Fruit fly (Drosophila melanogaster): ENCODE results near the gene Membrin.

DNA sequence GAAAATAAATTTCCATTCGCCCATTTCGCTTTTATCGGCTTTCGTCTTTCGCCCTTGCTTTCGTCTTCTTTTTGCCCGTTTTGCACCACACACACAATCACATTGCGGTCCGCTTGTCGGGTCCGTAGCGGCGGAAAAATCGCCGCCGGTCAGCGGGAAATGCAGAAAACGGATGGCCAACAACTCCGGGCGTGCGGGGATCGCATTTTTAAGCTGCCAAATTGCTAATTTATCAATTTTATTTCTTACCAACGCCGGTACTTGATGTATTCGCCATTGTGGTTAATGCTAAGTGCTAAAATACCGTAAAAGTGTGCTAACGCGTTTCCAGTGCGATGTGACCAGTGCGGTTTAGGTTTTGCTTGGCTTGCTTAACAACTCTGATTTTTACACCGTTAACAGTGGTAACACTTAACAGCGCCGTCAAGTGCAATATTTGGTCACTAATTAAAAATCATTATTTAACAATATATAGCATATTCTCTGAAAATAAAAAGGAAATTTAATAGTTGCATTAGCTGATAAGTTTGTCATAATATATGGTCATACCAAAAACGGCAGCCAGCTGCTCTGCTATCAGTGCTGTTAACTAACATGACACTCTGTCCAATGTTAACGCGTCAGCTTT is at the start of gene Membrin, which contains the start of gene Uev1A:
- TF ChIP-seq Awh (GFP tag; IDR thresholded peaks at IDR 0.05) = no peak
- TF ChIP-seq CG3995 (GFP tag; optimal IDR thresholded peaks at IDR 0.05) = no peak
- no peak for TF ChIP-seq da (GFP tag; optimal IDR thresholded peaks at IDR 0.05)
- no peak for TF ChIP-seq CG2678 (tag; optimal IDR thresholded peaks at IDR 0.05)
- peak; percentile 97 for TF ChIP-seq CG9797 (GFP tag; optimal IDR thresholded peaks at IDR 0.05)
- peak; percentile 41 for TF ChIP-seq CG12391 (tag; optimal IDR thresholded peaks at IDR 0.05)
- TF ChIP-seq vvl (GFP tag; IDR thresholded peaks at IDR 0.05) = no peak; the same call in 1 of the 2 replicates
- no peak for TF ChIP-seq Neu2 (GFP tag; optimal IDR thresholded peaks at IDR 0.05; ENCODE audit: borderline replicate concordance)
- TF ChIP-seq CG12071 (GFP tag; optimal IDR thresholded peaks at IDR 0.05) = no peak
- TF ChIP-seq ap (GFP tag; IDR thresholded peaks at IDR 0.05) = no peak
- TF ChIP-seq CG10565 (GFP tag; optimal IDR thresholded peaks at IDR 0.05) = no peak
- no peak for TF ChIP-seq CG11723 (GFP tag; optimal IDR thresholded peaks at IDR 0.05)
- TF ChIP-seq pros (GFP tag; optimal IDR thresholded peaks at IDR 0.05) = no peak
- peak; percentile 92 for TF ChIP-seq Sin3A (optimal IDR thresholded peaks at IDR 0.05)

All from whole organism, embryonic.